Worm (Caenorhabditis elegans) whole organism, L4 larva: ENCODE results near the gene T28D6.6.
A peak's percentile ranks its signal among the peaks of the same experiment; 100 is the strongest.

Experiments used
- D1046.2 ChIP-seq: fragments of 200-800 bp; sonication (Bioruptor generic); IDR thresholded peaks from 2 replicates; pipeline ENCODE4 v1.3.6; 2022; ENCODE audit warnings: missing genetic modification characterization, missing compliant biosample characterization
- F10B5.3 ChIP-seq: sonication (generic microtip); optimal IDR thresholded peaks from 2 replicates; lab custom pipeline; 2016; ENCODE audit warnings: mild to moderate bottlenecking, missing genetic modification characterization, missing compliant biosample characterization
- F26F4.8 ChIP-seq: fragments of 200-800 bp; sonication (Bioruptor generic); conservative IDR thresholded peaks from 2 replicates; pipeline ENCODE4 v1.3.6; 2022; ENCODE audit warnings: missing genetic modification characterization, missing compliant biosample characterization
- F37D6.2 ChIP-seq: sonication (generic microtip); optimal IDR thresholded peaks from 2 replicates; lab custom pipeline; 2016; ENCODE audit warnings: mild to moderate bottlenecking, missing genetic modification characterization, missing compliant biosample characterization
- R02D3.7 ChIP-seq: fragments of 150-350 bp; sonication (generic microtip); optimal IDR thresholded peaks from 3 replicates; lab custom pipeline; 2014; ENCODE audit warnings: missing biosample characterization, missing genetic modification characterization
- T20F7.1 ChIP-seq: fragments of 200-800 bp; sonication (Bioruptor generic); optimal IDR thresholded peaks from 2 replicates; lab custom pipeline; 2018; ENCODE audit warnings: mild to moderate bottlenecking, missing genetic modification characterization, missing compliant biosample characterization
- Y48G9A.11 ChIP-seq: fragments of 200-800 bp; sonication (Bioruptor generic); IDR thresholded peaks from 2 replicates; pipeline ENCODE4 v1.3.6; 2022; ENCODE audit warnings: missing genetic modification reagents, missing genetic modification characterization, missing compliant biosample characterization
- Y5F2A.4 ChIP-seq: fragments of 200-800 bp; sonication (Bioruptor generic); optimal IDR thresholded peaks from 2 replicates; lab custom pipeline; 2018; ENCODE audit warnings: mild to moderate bottlenecking, missing genetic modification characterization, missing compliant biosample characterization
- ZK337.2 ChIP-seq: fragments of 200-800 bp; sonication (Bioruptor generic); IDR thresholded peaks from 2 replicates; pipeline ENCODE4 v1.3.6; 2022; ENCODE audit warnings: missing genetic modification reagents, missing genetic modification characterization, missing compliant biosample characterization
- ZK546.5 ChIP-seq, 2 experiments: sonication (generic microtip); optimal IDR thresholded peaks; 2 replicates each; lab custom pipeline; 2017; ENCODE audit warnings: missing biosample characterization in 2 of 2, missing genetic modification characterization in 2 of 2
- ama-1 ChIP-seq: fragments of 150-350 bp; optimal IDR thresholded peaks from 2 replicates; lab custom pipeline; 2014; ENCODE audit warnings: inconsistent platforms, mixed read lengths
- arid-1 ChIP-seq: fragments of 200-800 bp; sonication (Bioruptor generic); conservative IDR thresholded peaks from 2 replicates; pipeline ENCODE4 v1.3.6; 2022; ENCODE audit warnings: missing genetic modification reagents, missing genetic modification characterization, missing compliant biosample characterization
- ceh-20 ChIP-seq: fragments of 200-800 bp; sonication (Bioruptor generic); IDR thresholded peaks from 2 replicates; pipeline ENCODE4 v1.3.6; 2022; ENCODE audit warnings: missing genetic modification reagents, missing genetic modification characterization, missing compliant biosample characterization
- ceh-32 ChIP-seq: sonication (generic microtip); optimal IDR thresholded peaks from 2 replicates; lab custom pipeline; 2016; ENCODE audit warnings: mild to moderate bottlenecking, missing genetic modification characterization, missing compliant biosample characterization; ENCODE audit not compliant: poor library complexity
- daf-16 ChIP-seq, 3 experiments: sonication (generic microtip); optimal IDR thresholded peaks; 2 replicates each; lab custom pipeline; 2016 to 2017; ENCODE audit warnings: missing genetic modification characterization in 3 of 3, missing genetic modification reagents in 3 of 3, mild to moderate bottlenecking in 2 of 3, missing compliant biosample characterization in 2 of 3, missing biosample characterization in 1 of 3, moderate library complexity in 1 of 3
- dmd-9 ChIP-seq: fragments of 200-800 bp; sonication (Bioruptor generic); IDR thresholded peaks from 2 replicates; pipeline ENCODE4 v1.3.6; 2022; ENCODE audit warnings: missing genetic modification reagents, missing genetic modification characterization, missing compliant biosample characterization
- egl-27 ChIP-seq: sonication (generic microtip); optimal IDR thresholded peaks from 3 replicates; lab custom pipeline; 2017; ENCODE audit warnings: missing biosample characterization, missing genetic modification reagents, missing genetic modification characterization
- fkh-10 ChIP-seq: fragments of 150-350 bp; optimal IDR thresholded peaks from 2 replicates; lab custom pipeline; 2014; ENCODE audit warnings: missing biosample characterization, missing genetic modification reagents, missing genetic modification characterization
- fos-1 ChIP-seq: fragments of 150-350 bp; optimal IDR thresholded peaks from 2 replicates; lab custom pipeline; 2014; ENCODE audit warnings: missing biosample characterization, missing genetic modification characterization
- gei-8 ChIP-seq: fragments of 200-800 bp; sonication (Bioruptor generic); optimal IDR thresholded peaks from 2 replicates; lab custom pipeline; 2018; ENCODE audit warnings: mild to moderate bottlenecking, missing genetic modification characterization, missing compliant biosample characterization
- hlh-11 ChIP-seq: fragments of 200-800 bp; sonication (Bioruptor generic); optimal IDR thresholded peaks from 2 replicates; lab custom pipeline; 2018; ENCODE audit warnings: mild to moderate bottlenecking, missing genetic modification characterization, missing compliant biosample characterization
- hlh-30 ChIP-seq: sonication (generic microtip); optimal IDR thresholded peaks from 2 replicates; lab custom pipeline; 2017; ENCODE audit warnings: antibody characterized with exemption, mild to moderate bottlenecking, missing genetic modification characterization, missing compliant biosample characterization; ENCODE audit not compliant: insufficient read depth
- lim-7 ChIP-seq: fragments of 200-800 bp; sonication (Bioruptor generic); IDR thresholded peaks from 2 replicates; pipeline ENCODE4 v1.3.6; 2022; ENCODE audit warnings: missing genetic modification characterization, missing compliant biosample characterization
- lir-3 ChIP-seq: sonication (generic microtip); optimal IDR thresholded peaks from 2 replicates; lab custom pipeline; 2016; ENCODE audit warnings: mild to moderate bottlenecking, missing genetic modification characterization, missing compliant biosample characterization
- lsy-2 ChIP-seq, 2 experiments: fragments of 150-350 bp in 1 of 2; sonication (generic microtip) in 1 of 2; optimal IDR thresholded peaks; 2 replicates each; lab custom pipeline; 2014 to 2017; ENCODE audit warnings: missing biosample characterization in 2 of 2, missing genetic modification characterization in 2 of 2
- mes-2 ChIP-seq: sonication (generic microtip); optimal IDR thresholded peaks from 2 replicates; lab custom pipeline; 2016; ENCODE audit warnings: missing genotype, mild to moderate bottlenecking, missing genetic modification characterization, missing compliant biosample characterization; ENCODE audit not compliant: poor library complexity, severe bottlenecking
- mxl-2 ChIP-seq: fragments of 200-800 bp; sonication (Bioruptor generic); conservative IDR thresholded peaks from 2 replicates; pipeline ENCODE4 v1.3.6; 2022; ENCODE audit warnings: missing genetic modification reagents, missing genetic modification characterization, missing compliant biosample characterization
- mxl-3 ChIP-seq: fragments of 200-800 bp; sonication (Bioruptor generic); optimal IDR thresholded peaks from 2 replicates; lab custom pipeline; 2018; ENCODE audit warnings: mild to moderate bottlenecking, missing genetic modification characterization, missing compliant biosample characterization
- nhr-102 ChIP-seq: sonication (generic microtip); optimal IDR thresholded peaks from 2 replicates; lab custom pipeline; 2016; ENCODE audit warnings: mild to moderate bottlenecking, missing genetic modification characterization, moderate library complexity, missing compliant biosample characterization
- nhr-111 ChIP-seq: fragments of 200-800 bp; sonication (Bioruptor generic); optimal IDR thresholded peaks from 2 replicates; lab custom pipeline; 2018; ENCODE audit warnings: mild to moderate bottlenecking, missing genetic modification characterization, missing compliant biosample characterization
- nhr-25 ChIP-seq: sonication (generic microtip); optimal IDR thresholded peaks from 2 replicates; lab custom pipeline; 2017; ENCODE audit warnings: missing genetic modification characterization, mild to moderate bottlenecking, missing compliant biosample characterization, antibody characterized with exemption, moderate library complexity, borderline replicate concordance; ENCODE audit not compliant: insufficient read depth
- nhr-41 ChIP-seq: fragments of 200-800 bp; sonication (Bioruptor generic); IDR thresholded peaks from 2 replicates; pipeline ENCODE4 v1.3.6; 2022; ENCODE audit warnings: missing genetic modification reagents, missing genetic modification characterization, missing compliant biosample characterization
- nhr-6 ChIP-seq: fragments of 150-350 bp; optimal IDR thresholded peaks from 2 replicates; lab custom pipeline; 2014; ENCODE audit warnings: missing biosample characterization, missing genetic modification characterization
- pqm-1 ChIP-seq: sonication (generic microtip); optimal IDR thresholded peaks from 2 replicates; lab custom pipeline; 2017; ENCODE audit warnings: missing biosample characterization, missing genetic modification characterization
- saeg-2 ChIP-seq: fragments of 200-800 bp; sonication (Bioruptor generic); IDR thresholded peaks from 2 replicates; pipeline ENCODE4 v1.3.6; 2022; ENCODE audit warnings: missing genetic modification reagents, missing genetic modification characterization, missing compliant biosample characterization
- set-16 ChIP-seq: fragments of 200-800 bp; sonication (Bioruptor generic); IDR thresholded peaks from 2 replicates; pipeline ENCODE4 v1.3.6; 2022; ENCODE audit warnings: missing genetic modification reagents, missing genetic modification characterization, missing compliant biosample characterization
- skn-1 ChIP-seq: fragments of 150-350 bp; optimal IDR thresholded peaks from 2 replicates; lab custom pipeline; 2014; ENCODE audit warnings: missing biosample characterization, missing genetic modification characterization
- snpc-1.2 ChIP-seq: fragments of 200-800 bp; sonication (Bioruptor generic); IDR thresholded peaks from 2 replicates; pipeline ENCODE4 v1.3.6; 2022; ENCODE audit warnings: missing genetic modification reagents, missing genetic modification characterization, missing compliant biosample characterization
- spr-1 ChIP-seq: sonication (generic microtip); optimal IDR thresholded peaks from 2 replicates; lab custom pipeline; 2016; ENCODE audit warnings: mild to moderate bottlenecking, missing genetic modification characterization, missing compliant biosample characterization
- spr-3 ChIP-seq: fragments of 200-800 bp; sonication (Bioruptor generic); optimal IDR thresholded peaks from 2 replicates; lab custom pipeline; 2018; ENCODE audit warnings: mild to moderate bottlenecking, missing genetic modification characterization, missing compliant biosample characterization
- tag-97 ChIP-seq: fragments of 200-800 bp; sonication (Bioruptor generic); IDR thresholded peaks from 2 replicates; pipeline ENCODE4 v1.3.6; 2022; ENCODE audit warnings: missing genetic modification characterization, missing compliant biosample characterization
- tra-1 ChIP-seq: fragments of 200-800 bp; sonication (Bioruptor generic); IDR thresholded peaks from 2 replicates; pipeline ENCODE4 v1.3.6; 2022; ENCODE audit warnings: missing genetic modification reagents, missing genetic modification characterization, missing compliant biosample characterization
- unc-130 ChIP-seq: sonication (generic microtip); optimal IDR thresholded peaks from 2 replicates; lab custom pipeline; 2016; ENCODE audit warnings: missing genetic modification reagents, missing genetic modification characterization, missing compliant biosample characterization
- unc-39 ChIP-seq: sonication (generic microtip); optimal IDR thresholded peaks from 2 replicates; lab custom pipeline; 2017; ENCODE audit warnings: missing biosample characterization, missing genetic modification characterization
- vab-7 ChIP-seq: fragments of 200-800 bp; sonication (Bioruptor generic); IDR thresholded peaks from 2 replicates; pipeline ENCODE4 v1.3.6; 2022; ENCODE audit warnings: missing genetic modification reagents, missing genetic modification characterization, missing compliant biosample characterization
- zag-1 ChIP-seq: fragments of 150-350 bp; optimal IDR thresholded peaks from 2 replicates; lab custom pipeline; 2014; ENCODE audit warnings: missing biosample characterization, missing genetic modification characterization
- zip-11 ChIP-seq: fragments of 200-800 bp; sonication (Bioruptor generic); IDR thresholded peaks from 2 replicates; pipeline ENCODE4 v1.3.6; 2022; ENCODE audit warnings: missing genetic modification characterization, missing compliant biosample characterization

T28D6.6 gene

ce11 chrIII:11380555-11380954 is 37.6 kb upstream of the T28D6.6 start (continued):
- TF ChIP-seq unc-39 (tag; lab: Kevin White, UChicago): no peak
- no peak for TF ChIP-seq F37D6.2 (tag; lab: Kevin White, UChicago)
- TF ChIP-seq snpc-1.2 (GFP tag; lab: Robert Waterston, UW): no peak
- TF ChIP-seq zip-11 (GFP tag; lab: Robert Waterston, UW): no peak
- no peak for TF ChIP-seq Y48G9A.11 (GFP tag; lab: Robert Waterston, UW)
- no peak for TF ChIP-seq spr-1 (tag; lab: Kevin White, UChicago)
- TF ChIP-seq arid-1: no peak
- no peak for TF ChIP-seq zag-1
- no peak for TF ChIP-seq pqm-1
- TF ChIP-seq tag-97 (GFP tag; lab: Robert Waterston, UW): no peak
- TF ChIP-seq mxl-3: peak; percentile 88
- TF ChIP-seq tra-1 (GFP tag; lab: Robert Waterston, UW): no peak
- TF ChIP-seq ceh-20 (GFP tag; lab: Robert Waterston, UW): no peak
- TF ChIP-seq Y5F2A.4 (GFP tag; lab: Kevin White, UChicago): no peak
- no peak for TF ChIP-seq fos-1 (tag; lab: Kevin White, UChicago)
- TF ChIP-seq set-16: no peak
- no peak for TF ChIP-seq saeg-2 (GFP tag; lab: Robert Waterston, UW)
- TF ChIP-seq T20F7.1 (GFP tag; lab: Kevin White, UChicago): no peak
- TF ChIP-seq ceh-32 (tag; lab: Kevin White, UChicago): no peak
- no peak for TF ChIP-seq vab-7 (GFP tag; lab: Robert Waterston, UW)
- TF ChIP-seq nhr-25 (tag; lab: Kevin White, UChicago): no peak
- no peak for TF ChIP-seq nhr-41 (GFP tag; lab: Robert Waterston, UW)
- TF ChIP-seq skn-1: no peak
- no peak for TF ChIP-seq R02D3.7
- no peak for TF ChIP-seq nhr-111 (GFP tag; lab: Kevin White, UChicago)
- no peak for TF ChIP-seq F26F4.8 (GFP tag; lab: Robert Waterston, UW)
- TF ChIP-seq lir-3 (tag; lab: Kevin White, UChicago): no peak
- peak in 1 of 2 experiments; percentile 23 for TF ChIP-seq lsy-2 (tag; optimal IDR thresholded peaks at IDR 0.05; lab: Kevin White, UChicago)
- TF ChIP-seq F10B5.3 (tag; lab: Kevin White, UChicago): no peak
- TF ChIP-seq dmd-9 (GFP tag; lab: Robert Waterston, UW): no peak
- no peak for TF ChIP-seq ZK546.5 (tag; optimal IDR thresholded peaks at IDR 0.05; lab: Kevin White, UChicago)
- TF ChIP-seq nhr-6 (tag; lab: Kevin White, UChicago): no peak
- TF ChIP-seq mxl-2 (GFP tag; lab: Robert Waterston, UW): no peak
- TF ChIP-seq D1046.2 (GFP tag; lab: Robert Waterston, UW): no peak
- TF ChIP-seq lim-7: no peak
- no peak for TF ChIP-seq daf-16 (GFP tag; optimal IDR thresholded peaks at IDR 0.05; lab: Kevin White, UChicago)
- no peak for TF ChIP-seq daf-16 (tag; optimal IDR thresholded peaks at IDR 0.05; lab: Kevin White, UChicago)
- peak; percentile 58 for TF ChIP-seq hlh-11
- no peak for TF ChIP-seq egl-27 (tag; lab: Kevin White, UChicago)
- TF ChIP-seq unc-130 (GFP tag; lab: Kevin White, UChicago): no peak
- TF ChIP-seq gei-8: no peak
- TF ChIP-seq ZK337.2 (GFP tag; lab: Robert Waterston, UW): no peak
- TF ChIP-seq hlh-30 (tag; lab: Kevin White, UChicago): peak; percentile 33
- no peak for TF ChIP-seq ama-1 (lab: Kevin White, UChicago)
- peak; percentile 31 for TF ChIP-seq fkh-10 (GFP tag; lab: Kevin White, UChicago)
- TF ChIP-seq spr-3 (GFP tag; lab: Kevin White, UChicago): no peak
- peak; percentile 27 for TF ChIP-seq mes-2 (tag; lab: Kevin White, UChicago)
- no peak for TF ChIP-seq nhr-102 (tag; lab: Kevin White, UChicago)
